Fruit fly (Drosophila melanogaster) whole organism, wandering third instar larva: ENCODE measurements around the gene TSG101.

ENCODE experiments used
- CrebA ChIP-seq: fragments of 200-800 bp; sonication (Bioruptor generic); optimal IDR thresholded peaks from 2 replicates; lab custom pipeline; 2016; ENCODE audit warnings: missing biosample characterization, mild to moderate bottlenecking, missing genetic modification characterization, borderline replicate concordance
- GATAd ChIP-seq: sonication (Bioruptor generic); optimal IDR thresholded peaks from 2 replicates; lab custom pipeline; 2016; ENCODE audit warnings: missing biosample characterization, missing genetic modification characterization
- HLH106 ChIP-seq: fragments of 200-800 bp; optimal IDR thresholded peaks from 3 replicates; lab custom pipeline; 2019; ENCODE audit warnings: missing biosample characterization, mild to moderate bottlenecking, missing genetic modification characterization, moderate library complexity
- Hnf4 ChIP-seq: fragments of 200-800 bp; sonication (Bioruptor generic); optimal IDR thresholded peaks from 2 replicates; lab custom pipeline; 2016; ENCODE audit warnings: missing biosample characterization, mild to moderate bottlenecking, missing genetic modification characterization
- Hr78 ChIP-seq: fragments of >200 bp; optimal IDR thresholded peaks from 2 replicates; lab custom pipeline; 2017; ENCODE audit warnings: missing biosample characterization, missing genetic modification characterization
- Hr83 ChIP-seq: fragments of 200-300 bp; sonication (Bioruptor generic); optimal IDR thresholded peaks from 2 replicates; lab custom pipeline; 2016; ENCODE audit warnings: missing biosample characterization, mild to moderate bottlenecking, missing genetic modification characterization, moderate library complexity; ENCODE audit not compliant: poor library complexity, severe bottlenecking
- Jra ChIP-seq: sonication (Bioruptor generic); optimal IDR thresholded peaks from 2 replicates; lab custom pipeline; 2016; ENCODE audit warnings: missing biosample characterization, missing genetic modification characterization
- Mio ChIP-seq: sonication (Bioruptor generic); optimal IDR thresholded peaks from 2 replicates; lab custom pipeline; 2016; ENCODE audit warnings: missing biosample characterization, missing genetic modification characterization
- N ChIP-seq: fragments of >200 bp; optimal IDR thresholded peaks from 2 replicates; lab custom pipeline; 2018; ENCODE audit warnings: missing biosample characterization, missing external identifiers, missing genetic modification characterization
- OdsH ChIP-seq: fragments of 200-800 bp; sonication (Bioruptor generic); optimal IDR thresholded peaks from 2 replicates; lab custom pipeline; 2016; ENCODE audit warnings: missing biosample characterization, mild to moderate bottlenecking, missing genetic modification characterization
- Rel ChIP-seq, 2 experiments: fragments of 200-800 bp; sonication (Bioruptor generic) in 1 of 2; optimal IDR thresholded peaks; 2 replicates in 1 of 2; 3 replicates in 1 of 2; lab custom pipeline; 2016 to 2019; ENCODE audit warnings: mild to moderate bottlenecking in 2 of 2, missing biosample characterization in 2 of 2, missing genetic modification characterization in 2 of 2, moderate library complexity in 1 of 2
- Sp1 ChIP-seq: fragments of 200-800 bp; sonication (Bioruptor generic); optimal IDR thresholded peaks from 3 replicates; lab custom pipeline; 2019; ENCODE audit warnings: missing biosample characterization, mild to moderate bottlenecking, missing genetic modification characterization, moderate library complexity
- Vsx2 ChIP-seq: fragments of 200-300, 225-300 bp; sonication (Bioruptor generic); optimal IDR thresholded peaks from 2 replicates; lab custom pipeline; 2018; ENCODE audit warnings: missing biosample characterization, missing genetic modification characterization; ENCODE audit not compliant: partially characterized antibody
- br ChIP-seq: fragments of 200-800 bp; sonication (Bioruptor generic); optimal IDR thresholded peaks from 2 replicates; lab custom pipeline; 2016; ENCODE audit warnings: missing biosample characterization, missing genetic modification characterization
- brk ChIP-seq: fragments of 200-800 bp; sonication (Bioruptor generic); optimal IDR thresholded peaks from 2 replicates; lab custom pipeline; 2016; ENCODE audit warnings: missing biosample characterization, mild to moderate bottlenecking, missing genetic modification characterization
- dl ChIP-seq, 2 experiments: fragments of 175-275, 200-275 bp in 1 of 2; fragments of 200-275 bp in 1 of 2; sonication (Bioruptor generic); optimal IDR thresholded peaks; lab custom pipeline; 2018; ENCODE audit warnings: mild to moderate bottlenecking in 2 of 2, missing biosample characterization in 2 of 2, missing genetic modification characterization in 2 of 2, moderate library complexity in 2 of 2; ENCODE audit not compliant: partially characterized antibody in 2 of 2, insufficient read depth in 1 of 2
- dsf ChIP-seq: sonication (Bioruptor generic); optimal IDR thresholded peaks from 2 replicates; lab custom pipeline; 2016; ENCODE audit warnings: missing biosample characterization, missing genetic modification characterization, borderline replicate concordance
- ey ChIP-seq: fragments of 200-800 bp; sonication (Bioruptor generic); optimal IDR thresholded peaks from 2 replicates; lab custom pipeline; 2016; ENCODE audit warnings: missing biosample characterization, missing genetic modification characterization
- foxo ChIP-seq, 2 experiments: fragments of 200-800 bp; sonication (Bioruptor generic); optimal IDR thresholded peaks; 2 replicates in 1 of 2; 3 replicates in 1 of 2; lab custom pipeline; 2016 to 2017; ENCODE audit warnings: missing biosample characterization in 2 of 2, missing genetic modification characterization in 2 of 2
- fru ChIP-seq: fragments of 200-800 bp; sonication (Bioruptor generic); optimal IDR thresholded peaks from 3 replicates; lab custom pipeline; 2016; ENCODE audit warnings: missing biosample characterization, mild to moderate bottlenecking, missing genetic modification characterization
- h ChIP-seq: fragments of 200-800 bp; sonication (Bioruptor generic); optimal IDR thresholded peaks from 3 replicates; lab custom pipeline; 2016; ENCODE audit warnings: missing biosample characterization, mild to moderate bottlenecking, missing genetic modification characterization
- pan ChIP-seq: fragments of >200 bp; optimal IDR thresholded peaks from 2 replicates; lab custom pipeline; 2017
- psq ChIP-seq: fragments of 200-800 bp; sonication (Bioruptor generic); optimal IDR thresholded peaks from 3 replicates; lab custom pipeline; 2017; ENCODE audit warnings: missing biosample characterization, mild to moderate bottlenecking, missing genetic modification characterization, moderate library complexity
- rgr ChIP-seq: fragments of 200-800 bp; sonication (Bioruptor generic); optimal IDR thresholded peaks from 3 replicates; lab custom pipeline; 2016; ENCODE audit warnings: missing biosample characterization, mild to moderate bottlenecking, missing genetic modification characterization
- sage ChIP-seq: fragments of 200-800 bp; sonication (Bioruptor generic); optimal IDR thresholded peaks from 2 replicates; lab custom pipeline; 2016; ENCODE audit warnings: missing biosample characterization, mild to moderate bottlenecking, missing genetic modification characterization
- usp ChIP-seq: fragments of >200 bp; optimal IDR thresholded peaks from 2 replicates; lab custom pipeline; 2017; ENCODE audit warnings: missing biosample characterization, missing genetic modification characterization
- woc ChIP-seq: sonication (Bioruptor generic); optimal IDR thresholded peaks from 2 replicates; lab custom pipeline; 2016; ENCODE audit warnings: missing biosample characterization, mild to moderate bottlenecking, missing genetic modification characterization

Gene TSG101

DNA sequence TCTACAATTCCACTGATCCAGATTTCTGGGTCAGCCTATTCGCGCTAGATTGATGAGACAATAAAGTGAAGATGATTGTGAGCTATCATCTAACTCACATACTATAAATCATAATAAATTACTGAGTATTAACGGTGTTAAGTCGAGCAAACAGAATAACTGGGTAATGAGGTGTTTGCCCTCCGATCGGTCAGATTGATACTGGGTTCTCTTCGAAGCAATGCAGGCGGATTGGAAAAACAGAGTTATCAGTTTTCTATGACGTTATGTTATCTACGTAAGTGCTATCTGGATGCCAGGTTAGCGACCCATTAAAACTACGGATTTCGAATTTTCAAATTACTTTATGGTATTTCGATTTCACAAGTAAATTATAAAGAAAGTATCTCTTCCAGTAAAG lies 49.8 kb downstream of the TSG101 start:
- TF ChIP-seq foxo (GFP tag; optimal IDR thresholded peaks at IDR 0.05; lab: Kevin White, UChicago) (no peak), Hnf4 (GFP tag; lab: Kevin White, UChicago) (no peak), Rel (GFP tag; optimal IDR thresholded peaks at IDR 0.05; lab: Kevin White, UChicago) (no peak), Rel (tag; optimal IDR thresholded peaks at IDR 0.05; lab: Kevin White, UChicago) (no peak), psq (GFP tag; lab: Kevin White, UChicago) (no peak), GATAd (GFP tag; lab: Kevin White, UChicago) (no peak), brk (GFP tag; lab: Kevin White, UChicago) (no peak), rgr (GFP tag; lab: Kevin White, UChicago) (no peak), Hr83 (GFP tag; lab: Kevin White, UChicago) (no peak), h (GFP tag; lab: Kevin White, UChicago) (no peak), CrebA (GFP tag; lab: Kevin White, UChicago) (no peak), fru (GFP tag; lab: Kevin White, UChicago) (no peak), Sp1 (GFP tag; lab: Kevin White, UChicago) (no peak), pan (lab: Kevin White, UChicago) (no peak), OdsH (GFP tag; lab: Kevin White, UChicago) (no peak), Mio (no peak), woc (no peak)
- TF ChIP-seq, all 38 proteins: peak for 0

DNA sequence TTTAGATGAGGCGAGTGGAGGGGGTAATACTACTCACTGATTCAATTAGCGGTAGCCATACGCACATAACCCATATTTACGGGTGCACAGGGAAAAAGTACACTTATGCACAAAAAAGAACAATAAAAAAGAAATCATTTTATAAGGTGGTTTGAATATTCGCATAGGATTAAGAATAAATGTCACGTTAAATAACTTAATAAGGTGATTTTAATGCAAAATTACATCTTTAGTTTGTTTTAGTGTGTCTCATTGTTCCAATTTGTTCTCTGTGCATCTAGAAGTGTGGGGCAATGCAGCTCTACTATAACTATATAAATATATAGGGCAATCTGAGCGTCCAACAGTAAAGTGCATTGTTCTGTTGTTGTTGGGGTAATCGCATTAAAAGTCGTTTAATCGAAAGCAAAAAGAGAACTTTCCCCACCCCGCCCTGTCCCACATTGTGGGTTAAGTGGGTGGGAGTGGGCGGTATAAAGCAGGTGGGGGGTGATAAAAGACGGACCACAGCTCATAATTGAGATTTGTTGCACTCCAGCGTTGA lies 50.7 kb downstream of the TSG101 start:
- TF ChIP-seq br (GFP tag; lab: Kevin White, UChicago) (no peak), HLH106 (no peak), sage (GFP tag; lab: Kevin White, UChicago) (no peak), GATAd (GFP tag; lab: Kevin White, UChicago) (no peak), ey (GFP tag; lab: Kevin White, UChicago) (no peak), Hr78 (GFP tag; lab: Kevin White, UChicago) (no peak), fru (GFP tag; lab: Kevin White, UChicago) (no peak), CrebA (GFP tag; lab: Kevin White, UChicago) (no peak), woc (no peak), N (GFP tag; lab: Kevin White, UChicago) (no peak), dl (GFP tag; optimal IDR thresholded peaks at IDR 0.05; lab: Kevin White, UChicago; ENCODE audit: insufficient read depth in 1 of 2, partially characterized antibody in 2 of 2) (no peak), Jra (no peak)
- TF ChIP-seq, all 38 proteins: peak for 0

DNA sequence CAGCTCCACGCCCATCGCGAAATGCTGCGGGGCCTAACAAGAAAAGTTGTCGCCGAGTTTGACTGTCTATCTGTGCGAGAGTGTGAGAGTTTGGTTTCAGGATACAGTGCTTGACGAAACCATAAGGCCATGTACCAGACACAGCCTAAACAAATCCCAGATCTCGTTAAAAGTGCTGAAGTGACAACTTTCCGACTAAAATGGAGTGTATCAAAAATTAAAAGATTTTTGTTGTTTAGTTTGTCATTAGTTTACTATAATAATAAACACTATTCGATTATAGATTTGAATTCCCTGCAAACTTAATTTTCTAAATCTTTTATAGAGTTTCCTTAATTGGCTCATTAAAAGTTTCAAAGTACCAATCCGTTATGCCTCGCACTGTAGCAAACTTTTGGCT lies 51.6 kb downstream of the TSG101 start:
- TF ChIP-seq psq (GFP tag; lab: Kevin White, UChicago) (no peak), GATAd (GFP tag; lab: Kevin White, UChicago) (no peak), Jra (no peak), dsf (GFP tag; lab: Kevin White, UChicago) (no peak), fru (GFP tag; lab: Kevin White, UChicago) (no peak), h (GFP tag; lab: Kevin White, UChicago) (no peak), OdsH (GFP tag; lab: Kevin White, UChicago) (no peak), Mio (no peak), usp (GFP tag; lab: Kevin White, UChicago) (no peak), rgr (GFP tag; lab: Kevin White, UChicago) (no peak), Vsx2 (GFP tag; lab: Kevin White, UChicago) (no peak), dl (GFP tag; optimal IDR thresholded peaks at IDR 0.05; lab: Kevin White, UChicago; ENCODE audit: insufficient read depth in 1 of 2, partially characterized antibody in 2 of 2) (no peak), brk (GFP tag; lab: Kevin White, UChicago) (no peak), Hr78 (GFP tag; lab: Kevin White, UChicago) (no peak)
